Fruit fly (Drosophila melanogaster) whole organism, prepupa: ENCODE measurements around the gene CG12402.

ENCODE experiments used
- Blimp-1 ChIP-seq: fragments of 200-800 bp; sonication (Bioruptor generic); optimal IDR thresholded peaks from 3 replicates; lab custom pipeline; 2017; ENCODE audit warnings: missing biosample characterization, missing genetic modification characterization, mild to moderate bottlenecking, moderate library complexity, missing genetic modification reagents
- CG10631 ChIP-seq: fragments of 200-800 bp; sonication (Bioruptor generic); optimal IDR thresholded peaks from 2 replicates; lab custom pipeline; 2016; ENCODE audit warnings: missing biosample characterization, missing genetic modification characterization
- CG10669 ChIP-seq: fragments of 200-800 bp; sonication (Bioruptor generic); optimal IDR thresholded peaks from 3 replicates; lab custom pipeline; 2018; ENCODE audit warnings: missing biosample characterization, mild to moderate bottlenecking, missing genetic modification characterization, moderate library complexity
- CG11294 ChIP-seq: fragments of 200-800 bp; sonication (Bioruptor generic); IDR thresholded peaks from 2 replicates; pipeline ENCODE4 v1.3.6; 2022; ENCODE audit warnings: missing biosample characterization, missing genetic modification characterization
- CG11902 ChIP-seq: fragments of 200-800 bp; sonication (Bioruptor generic); optimal IDR thresholded peaks from 3 replicates; lab custom pipeline; 2016; ENCODE audit warnings: missing biosample characterization, missing genetic modification characterization
- CG15336 ChIP-seq: fragments of 200-800 bp; sonication (Bioruptor generic); IDR thresholded peaks from 2 replicates; pipeline ENCODE4 v1.3.6; 2022; ENCODE audit warnings: missing biosample characterization, missing genetic modification characterization
- CG16779 ChIP-seq: fragments of 200-800 bp; sonication (Bioruptor generic); optimal IDR thresholded peaks from 3 replicates; lab custom pipeline; 2017; ENCODE audit warnings: missing biosample characterization, mild to moderate bottlenecking, missing genetic modification characterization
- CG3032 ChIP-seq: fragments of 200-800 bp; optimal IDR thresholded peaks from 2 replicates; lab custom pipeline; 2019; ENCODE audit warnings: missing biosample characterization, mild to moderate bottlenecking, missing genetic modification characterization, moderate library complexity
- CG31627 ChIP-seq: fragments of 200-800 bp; sonication (Bioruptor generic); optimal IDR thresholded peaks from 3 replicates; lab custom pipeline; 2016; ENCODE audit warnings: missing biosample characterization, missing genetic modification characterization
- CG32006 ChIP-seq: fragments of 200-800 bp; sonication (Bioruptor generic); optimal IDR thresholded peaks from 3 replicates; lab custom pipeline; 2017; ENCODE audit warnings: missing biosample characterization, mild to moderate bottlenecking, missing genetic modification characterization
- CG34406 ChIP-seq: fragments of 200-800 bp; sonication (Bioruptor generic); optimal IDR thresholded peaks from 3 replicates; lab custom pipeline; 2016; ENCODE audit warnings: missing biosample characterization, missing genetic modification characterization
- CG3919 ChIP-seq: fragments of 200-800 bp; sonication (Bioruptor generic); optimal IDR thresholded peaks from 3 replicates; lab custom pipeline; 2016; ENCODE audit warnings: missing biosample characterization, missing genetic modification characterization
- CG4318 ChIP-seq: fragments of 200-800 bp; sonication (Bioruptor generic); optimal IDR thresholded peaks from 3 replicates; lab custom pipeline; 2017; ENCODE audit warnings: missing biosample characterization, mild to moderate bottlenecking, missing genetic modification characterization
- CG6163 ChIP-seq: fragments of 200-800 bp; sonication (Bioruptor generic); IDR thresholded peaks from 3 replicates; pipeline ENCODE4 v1.3.6; 2022; ENCODE audit warnings: missing biosample characterization, missing genetic modification characterization
- CG6792 ChIP-seq: fragments of 200-800 bp; sonication (Bioruptor generic); optimal IDR thresholded peaks from 3 replicates; lab custom pipeline; 2016; ENCODE audit warnings: missing biosample characterization, missing genetic modification characterization
- CG6808 ChIP-seq: fragments of 200-800 bp; sonication (Bioruptor generic); optimal IDR thresholded peaks from 3 replicates; lab custom pipeline; 2017; ENCODE audit warnings: missing biosample characterization, missing genetic modification characterization, mild to moderate bottlenecking, moderate library complexity, missing genetic modification reagents
- CG6854 ChIP-seq: fragments of 200-800 bp; sonication (Bioruptor generic); optimal IDR thresholded peaks from 2 replicates; lab custom pipeline; 2017; ENCODE audit warnings: missing biosample characterization, mild to moderate bottlenecking, missing genetic modification characterization
- CG7368 ChIP-seq: fragments of 200-800 bp; sonication (Bioruptor generic); optimal IDR thresholded peaks from 3 replicates; lab custom pipeline; 2016; ENCODE audit warnings: missing biosample characterization, missing genetic modification characterization
- CG8119 ChIP-seq: fragments of 200-800 bp; sonication (Bioruptor generic); IDR thresholded peaks from 3 replicates; pipeline ENCODE4 v1.3.6; 2022; ENCODE audit warnings: missing biosample characterization, missing genetic modification characterization
- CG8319 ChIP-seq: fragments of 200-800 bp; sonication (Bioruptor generic); optimal IDR thresholded peaks from 3 replicates; lab custom pipeline; 2016; ENCODE audit warnings: missing biosample characterization, missing genetic modification characterization
- CG8632 ChIP-seq: fragments of 200-800 bp; sonication (Bioruptor generic); optimal IDR thresholded peaks from 3 replicates; lab custom pipeline; 2016; ENCODE audit warnings: missing biosample characterization, missing genetic modification characterization
- CG9139 ChIP-seq: fragments of 200-800 bp; sonication (Bioruptor generic); optimal IDR thresholded peaks from 3 replicates; lab custom pipeline; 2017; ENCODE audit warnings: missing biosample characterization, mild to moderate bottlenecking, missing genetic modification characterization
- Eip75B ChIP-seq: fragments of 200-800 bp; sonication (Bioruptor generic); optimal IDR thresholded peaks from 3 replicates; lab custom pipeline; 2016; ENCODE audit warnings: missing biosample characterization, missing genetic modification characterization
- Eip78C ChIP-seq: fragments of 200-800 bp; sonication (Bioruptor generic); peaks from one replicate; lab custom pipeline; 2016; ENCODE audit warnings: missing biosample characterization, missing genetic modification characterization
- Eip93F ChIP-seq: fragments of 200-800 bp; sonication (Bioruptor generic); optimal IDR thresholded peaks from 2 replicates; lab custom pipeline; 2016; ENCODE audit warnings: missing biosample characterization, mild to moderate bottlenecking, missing genetic modification characterization
- Ets96B ChIP-seq: fragments of 200-800 bp; optimal IDR thresholded peaks from 2 replicates; lab custom pipeline; 2019; ENCODE audit warnings: missing biosample characterization, mild to moderate bottlenecking, missing genetic modification characterization, moderate library complexity
- Hr38 ChIP-seq: sonication (Bioruptor generic); optimal IDR thresholded peaks from 2 replicates; lab custom pipeline; 2016; ENCODE audit warnings: missing biosample characterization, missing genetic modification characterization
- Hr39 ChIP-seq: fragments of 200-800 bp; sonication (Bioruptor generic); optimal IDR thresholded peaks from 2 replicates; lab custom pipeline; 2016; ENCODE audit warnings: missing biosample characterization, missing genetic modification characterization
- Hr4 ChIP-seq: fragments of 200-800 bp; sonication (Bioruptor generic); optimal IDR thresholded peaks from 3 replicates; lab custom pipeline; 2016; ENCODE audit warnings: missing biosample characterization, missing genetic modification characterization
- Met ChIP-seq: fragments of 200-800 bp; sonication (Bioruptor generic); optimal IDR thresholded peaks from 3 replicates; lab custom pipeline; 2016; ENCODE audit warnings: missing biosample characterization, missing genetic modification characterization
- OdsH ChIP-seq: fragments of 200-800 bp; sonication (Bioruptor generic); optimal IDR thresholded peaks from 3 replicates; lab custom pipeline; 2016; ENCODE audit warnings: missing biosample characterization, missing genetic modification characterization
- Smox ChIP-seq: fragments of 200-800 bp; sonication (Bioruptor generic); optimal IDR thresholded peaks from 3 replicates; lab custom pipeline; 2016; ENCODE audit warnings: missing biosample characterization, missing genetic modification characterization
- Sox102F ChIP-seq: fragments of 200-800 bp; sonication (Bioruptor generic); optimal IDR thresholded peaks from 2 replicates; lab custom pipeline; 2016; ENCODE audit warnings: missing biosample characterization, mild to moderate bottlenecking, missing genetic modification characterization
- Sox14 ChIP-seq: fragments of 200-800 bp; sonication (Bioruptor generic); optimal IDR thresholded peaks from 3 replicates; lab custom pipeline; 2016; ENCODE audit warnings: missing biosample characterization, missing genetic modification characterization
- Sox15 ChIP-seq: fragments of 200-800 bp; sonication (Bioruptor generic); optimal IDR thresholded peaks from 3 replicates; lab custom pipeline; 2016; ENCODE audit warnings: missing biosample characterization, missing genetic modification characterization
- achi ChIP-seq: fragments of 200-800 bp; sonication (Bioruptor generic); optimal IDR thresholded peaks from 3 replicates; lab custom pipeline; 2016; ENCODE audit warnings: missing biosample characterization, missing genetic modification characterization
- acj6 ChIP-seq: fragments of 200-800 bp; sonication (Bioruptor generic); optimal IDR thresholded peaks from 3 replicates; lab custom pipeline; 2016; ENCODE audit warnings: missing biosample characterization, missing genetic modification characterization
- cyc ChIP-seq: fragments of 200-800 bp; sonication (Bioruptor generic); optimal IDR thresholded peaks from 3 replicates; lab custom pipeline; 2016; ENCODE audit warnings: missing biosample characterization, missing genetic modification characterization
- dac ChIP-seq: fragments of 200-800 bp; sonication (Bioruptor generic); optimal IDR thresholded peaks from 2 replicates; lab custom pipeline; 2017; ENCODE audit warnings: missing biosample characterization, mild to moderate bottlenecking, missing genetic modification characterization
- dsx ChIP-seq: fragments of 200-800 bp; optimal IDR thresholded peaks from 3 replicates; lab custom pipeline; 2019; ENCODE audit warnings: missing biosample characterization, mild to moderate bottlenecking, missing genetic modification characterization, moderate library complexity; ENCODE audit not compliant: poor library complexity, severe bottlenecking
- esn ChIP-seq: fragments of 200-800 bp; sonication (Bioruptor generic); optimal IDR thresholded peaks from 2 replicates; lab custom pipeline; 2016; ENCODE audit warnings: missing biosample characterization, mild to moderate bottlenecking, missing genetic modification characterization, moderate library complexity
- fd59A ChIP-seq: fragments of 200-800 bp; sonication (Bioruptor generic); optimal IDR thresholded peaks from 2 replicates; lab custom pipeline; 2017; ENCODE audit warnings: missing biosample characterization, mild to moderate bottlenecking, missing genetic modification characterization, missing genetic modification reagents
- fkh ChIP-seq: fragments of 200-800 bp; sonication (Bioruptor generic); optimal IDR thresholded peaks from 3 replicates; lab custom pipeline; 2017; ENCODE audit warnings: missing biosample characterization, mild to moderate bottlenecking, missing genetic modification characterization, moderate library complexity
- lz ChIP-seq: fragments of 200-800 bp; sonication (Bioruptor generic); optimal IDR thresholded peaks from 3 replicates; lab custom pipeline; 2016; ENCODE audit warnings: missing biosample characterization, missing genetic modification characterization
- net ChIP-seq: fragments of 200-800 bp; sonication (Bioruptor generic); optimal IDR thresholded peaks from 3 replicates; lab custom pipeline; 2016; ENCODE audit warnings: missing biosample characterization, missing genetic modification characterization
- pdm3 ChIP-seq: fragments of 200-800 bp; sonication (Bioruptor generic); optimal IDR thresholded peaks from 3 replicates; lab custom pipeline; 2016; ENCODE audit warnings: missing biosample characterization, missing genetic modification characterization
- salr ChIP-seq, 2 experiments: fragments of 200-800 bp; sonication (Bioruptor generic); optimal IDR thresholded peaks; 3 replicates each; lab custom pipeline; 2016 to 2018; ENCODE audit warnings: missing biosample characterization in 2 of 2, missing genetic modification characterization in 2 of 2, mild to moderate bottlenecking in 1 of 2
- ss ChIP-seq, 2 experiments: fragments of 200-800 bp; sonication (Bioruptor generic); optimal IDR thresholded peaks; 2 replicates in 1 of 2; 3 replicates in 1 of 2; lab custom pipeline; 2017 to 2018; ENCODE audit warnings: mild to moderate bottlenecking in 2 of 2, missing biosample characterization in 2 of 2, missing genetic modification characterization in 2 of 2, moderate library complexity in 1 of 2
- svp ChIP-seq: fragments of 200-800 bp; sonication (Bioruptor generic); peaks from one replicate; lab custom pipeline; 2016; ENCODE audit warnings: missing biosample characterization, missing genetic modification characterization
- topi ChIP-seq: fragments of 200-800 bp; sonication (Bioruptor generic); optimal IDR thresholded peaks from 3 replicates; lab custom pipeline; 2016; ENCODE audit warnings: missing biosample characterization, missing genetic modification characterization
- vri ChIP-seq: fragments of 200-800 bp; sonication (Bioruptor generic); optimal IDR thresholded peaks from 3 replicates; lab custom pipeline; 2016; ENCODE audit warnings: missing biosample characterization, mild to moderate bottlenecking, missing genetic modification characterization

The CG12402 gene

dm6 chr3R:14088887-14089567 is 19.1 kb downstream of the CG12402 start, which contains the start of gene Npc2b:
TSS of gene Npc2b (plus strand) at chr3R:14089517.
- TF ChIP-seq CG34406 (GFP tag; lab: Kevin White, UChicago) (no peak), CG6854 (no peak), CG15336 (GFP tag; lab: Robert Waterston, UW) (peak; percentile 73), CG31627 (GFP tag; lab: Kevin White, UChicago) (peak; percentile 73), net (peak; percentile 49), CG8319 (no peak), CG4318 (peak; percentile 27), CG9139 (GFP tag; lab: Kevin White, UChicago) (no peak), CG16779 (tag; lab: Kevin White, UChicago) (no peak), salr (GFP tag; optimal IDR thresholded peaks at IDR 0.05; lab: Kevin White, UChicago) (peak in 1 of 2 experiments; percentile 6), CG10669 (GFP tag; lab: Kevin White, UChicago) (no peak), Smox (peak; percentile 49), Ets96B (tag; lab: Kevin White, UChicago) (peak; percentile 24), Sox15 (GFP tag; lab: Kevin White, UChicago) (no peak), topi (GFP tag; lab: Kevin White, UChicago) (peak; percentile 30), OdsH (GFP tag; lab: Kevin White, UChicago) (peak; percentile 30), CG11902 (GFP tag; lab: Kevin White, UChicago) (peak; percentile 6), acj6 (GFP tag; lab: Kevin White, UChicago) (peak; percentile 35), Hr39 (GFP tag; lab: Kevin White, UChicago) (peak; percentile 66), CG3032 (tag; lab: Kevin White, UChicago) (peak; percentile 13), CG6808 (GFP tag; lab: Kevin White, UChicago) (no peak), cyc (peak; percentile 63), fkh (GFP tag; lab: Kevin White, UChicago) (peak; percentile 31), CG10631 (GFP tag; lab: Kevin White, UChicago) (peak; percentile 36), CG11294 (GFP tag; lab: Robert Waterston, UW) (no peak), Hr38 (GFP tag; lab: Kevin White, UChicago) (no peak), dac (GFP tag; lab: Kevin White, UChicago) (peak; percentile 9), CG6163 (no peak), Eip75B (peak; percentile 60), CG6792 (peak; percentile 12), Sox14 (GFP tag; lab: Kevin White, UChicago) (peak; percentile 63), achi (peak; percentile 48), esn (GFP tag; lab: Kevin White, UChicago) (peak; percentile 53), lz (peak; percentile 68), CG32006 (no peak), fd59A (GFP tag; lab: Kevin White, UChicago) (no peak), vri (GFP tag; lab: Kevin White, UChicago) (no peak), CG8119 (peak; percentile 69), Sox102F (GFP tag; lab: Kevin White, UChicago) (peak; percentile 27), CG3919 (peak; percentile 55), Eip78C (GFP tag; lab: Kevin White, UChicago) (peak; percentile 91), Eip93F (GFP tag; lab: Kevin White, UChicago) (no peak), CG8632 (peak; percentile 25), dsx (no peak), ss (GFP tag; optimal IDR thresholded peaks at IDR 0.05; lab: Kevin White, UChicago) (no peak), svp (GFP tag; lab: Kevin White, UChicago) (peak; percentile 78), Hr4 (peak; percentile 58), CG7368 (GFP tag; lab: Kevin White, UChicago) (no peak), Blimp-1 (GFP tag; lab: Kevin White, UChicago) (no peak), Met (peak; percentile 39), pdm3 (GFP tag; lab: Kevin White, UChicago) (peak; percentile 45)
